Worm (Caenorhabditis elegans) whole organism, L2 larva: Measurements from ENCODE around the gene arrd-17.

ENCODE experiments used
- R02D3.7 ChIP-seq: fragments of 150-350 bp; optimal IDR thresholded peaks from 2 replicates; lab custom pipeline; 2014; ENCODE audit warnings: missing biosample characterization, missing genetic modification characterization
- aly-2 ChIP-seq: fragments of 150-350 bp; optimal IDR thresholded peaks from 2 replicates; lab custom pipeline; 2014; ENCODE audit warnings: missing biosample characterization, missing genetic modification characterization
- ama-1 ChIP-seq: fragments of 150-350 bp; optimal IDR thresholded peaks from 2 replicates; lab custom pipeline; 2018; ENCODE audit warnings: inconsistent platforms
- egl-27 ChIP-seq: sonication (generic microtip); optimal IDR thresholded peaks from 3 replicates; lab custom pipeline; 2017; ENCODE audit warnings: missing biosample characterization, missing genetic modification reagents, missing genetic modification characterization
- lin-13 ChIP-seq: fragments of 150-350 bp; optimal IDR thresholded peaks from 2 replicates; lab custom pipeline; 2014; ENCODE audit warnings: missing biosample characterization, missing genetic modification reagents, missing genetic modification characterization
- lsy-2 ChIP-seq, 2 experiments: fragments of 150-350 bp in 1 of 2; sonication (generic microtip) in 1 of 2; optimal IDR thresholded peaks; 2 replicates each; lab custom pipeline; 2014 to 2017; ENCODE audit warnings: missing biosample characterization in 2 of 2, missing genetic modification characterization in 2 of 2
- nhr-10 ChIP-seq: sonication (generic microtip); optimal IDR thresholded peaks from 2 replicates; lab custom pipeline; 2017; ENCODE audit warnings: missing biosample characterization, missing genetic modification characterization
- nhr-12 ChIP-seq: fragments of 150-350 bp; optimal IDR thresholded peaks from 2 replicates; lab custom pipeline; 2014; ENCODE audit warnings: missing biosample characterization, missing genetic modification characterization
- nhr-25 ChIP-seq: fragments of 150-350 bp; sonication (generic microtip); optimal IDR thresholded peaks from 3 replicates; lab custom pipeline; 2014; ENCODE audit warnings: missing biosample characterization, missing genetic modification characterization
- snpc-4 ChIP-seq: fragments of 150-350 bp; optimal IDR thresholded peaks from 2 replicates; lab custom pipeline; 2014; ENCODE audit warnings: missing biosample characterization, missing genetic modification characterization
- unc-39 ChIP-seq: fragments of 150-350 bp; optimal IDR thresholded peaks from 2 replicates; lab custom pipeline; 2014; ENCODE audit warnings: missing biosample characterization, missing genetic modification characterization
- unc-55 ChIP-seq: fragments of 150-350 bp; sonication (generic microtip); optimal IDR thresholded peaks from 3 replicates; lab custom pipeline; 2014; ENCODE audit warnings: missing biosample characterization, missing genetic modification reagents, missing genetic modification characterization
- unc-62 ChIP-seq: fragments of 150-350 bp; optimal IDR thresholded peaks from 2 replicates; lab custom pipeline; 2014; ENCODE audit warnings: missing biosample characterization, missing genetic modification reagents, missing genetic modification characterization
- zag-1 ChIP-seq: fragments of 150-350 bp; optimal IDR thresholded peaks from 2 replicates; lab custom pipeline; 2014; ENCODE audit warnings: missing biosample characterization, missing genetic modification characterization

ce11 chrIII:13651414-13651813 lies 20.8 kb upstream of the arrd-17 start:
- TF ChIP-seq snpc-4 (tag; lab: Kevin White, UChicago): no peak
- no peak for TF ChIP-seq ama-1
- TF ChIP-seq egl-27 (tag; lab: Kevin White, UChicago): no peak
- no peak for TF ChIP-seq nhr-10 (tag; lab: Kevin White, UChicago)
- no peak for TF ChIP-seq nhr-12
- TF ChIP-seq aly-2 (tag; lab: Kevin White, UChicago): no peak
- no peak for TF ChIP-seq zag-1
- TF ChIP-seq unc-62: no peak
- TF ChIP-seq unc-39: no peak
- TF ChIP-seq nhr-25: no peak
- TF ChIP-seq lin-13: no peak
- TF ChIP-seq lsy-2 (tag; optimal IDR thresholded peaks at IDR 0.05; lab: Kevin White, UChicago): no peak
- no peak for TF ChIP-seq unc-55 (GFP tag; lab: Kevin White, UChicago)
- no peak for TF ChIP-seq R02D3.7
